Fruit fly (Drosophila melanogaster): ENCODE measurements around the gene Mulk.

The Mulk gene

dm6 chr2L:10226213-10226723 lies 43.6 kb upstream of the Mulk start (continued):
- TF ChIP-seq sc (optimal IDR thresholded peaks at IDR 0.05) = no peak
- no peak for TF ChIP-seq sc (GFP tag; optimal IDR thresholded peaks at IDR 0.05)
- peak; percentile 72 for TF ChIP-seq cg (GFP tag; optimal IDR thresholded peaks at IDR 0.05)
- no peak for TF ChIP-seq Doc2 (GFP tag; IDR thresholded peaks at IDR 0.05)
- TF ChIP-seq CG17359 (tag; optimal IDR thresholded peaks at IDR 0.05) = no peak
- no peak for TF ChIP-seq knrl (GFP tag; IDR thresholded peaks at IDR 0.05; ENCODE audit: partially characterized antibody)
- no peak for TF ChIP-seq CG10959 (GFP tag; IDR thresholded peaks at IDR 0.05)
- no peak for TF ChIP-seq CrebB (tag; optimal IDR thresholded peaks at IDR 0.05)
- TF ChIP-seq Hand (GFP tag; optimal IDR thresholded peaks at IDR 0.05) = no peak
- peak; percentile 14 for TF ChIP-seq sens (GFP tag)
- TF ChIP-seq CG7271 (tag; optimal IDR thresholded peaks at IDR 0.05) = no peak
- peak; percentile 42 for TF ChIP-seq nerfin-1 (tag; optimal IDR thresholded peaks at IDR 0.05)
- no peak for TF ChIP-seq CG4854 (GFP tag; optimal IDR thresholded peaks at IDR 0.05)
- TF ChIP-seq unc-4 (GFP tag; IDR thresholded peaks at IDR 0.05; ENCODE audit: partially characterized antibody) = no peak
- TF ChIP-seq grn (GFP tag; optimal IDR thresholded peaks at IDR 0.05) = no peak
- TF ChIP-seq CG32767 (GFP tag; IDR thresholded peaks at IDR 0.05) = 0 out of 2 replicates have a peak, but pooled peaks have one; percentile 25
- peak in 1 of 2 experiments; percentile 81 for TF ChIP-seq eve (GFP tag; optimal IDR thresholded peaks at IDR 0.05)
- peak; percentile 10 for TF ChIP-seq CG34376 (GFP tag; optimal IDR thresholded peaks at IDR 0.05)
- no peak for TF ChIP-seq CG12104 (GFP tag; optimal IDR thresholded peaks at IDR 0.05)

DNA sequence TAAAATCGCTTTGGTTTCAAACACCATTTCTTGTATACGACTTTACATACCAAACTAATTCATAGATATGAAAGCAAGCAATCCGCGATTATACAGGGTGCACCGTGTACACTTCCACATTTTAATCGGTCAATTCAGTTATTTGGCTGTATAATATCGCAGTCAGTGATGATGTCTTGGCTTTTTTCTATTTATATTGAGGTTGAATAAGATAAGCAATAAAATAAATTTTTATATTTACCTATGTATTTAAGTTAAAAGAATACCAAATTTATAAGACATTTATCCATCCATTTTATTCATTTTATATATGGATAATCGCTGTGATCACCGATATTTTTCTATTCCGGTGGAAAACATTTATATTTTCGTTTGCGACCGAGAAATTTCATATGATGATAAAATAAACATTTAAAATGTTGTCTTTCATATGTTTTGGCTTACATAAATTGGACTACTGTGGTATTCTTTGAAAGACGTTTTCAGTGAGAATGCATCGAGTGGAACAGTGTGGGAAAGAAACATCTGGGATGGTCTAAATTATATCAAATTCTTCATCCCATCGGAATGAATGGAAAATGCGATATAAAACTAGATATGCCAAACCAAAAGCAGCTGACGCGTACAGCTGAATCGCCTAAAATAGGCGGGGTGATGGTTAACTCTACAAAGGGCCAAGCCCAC lies 43.0 kb upstream of the Mulk start, which contains the start of gene CG5708:
Gene CG5708, minus strand, starts transcription at position 85 of the 684 bp plus-strand sequence.
- TF ChIP-seq Max (GFP tag; optimal IDR thresholded peaks at IDR 0.05) = no peak
- peak; percentile 36 for TF ChIP-seq Lhr (GFP tag; optimal IDR thresholded peaks at IDR 0.05)
- no peak for TF ChIP-seq CG10431 (GFP tag; optimal IDR thresholded peaks at IDR 0.05)
- no peak for TF ChIP-seq CG1792 (GFP tag; optimal IDR thresholded peaks at IDR 0.05)
- TF ChIP-seq Sry-β (GFP tag; optimal IDR thresholded peaks at IDR 0.05) = peak; percentile 92
- no peak for TF ChIP-seq Atf3 (GFP tag; optimal IDR thresholded peaks at IDR 0.05)
- peak; percentile 25 for TF ChIP-seq CG8924 (tag; optimal IDR thresholded peaks at IDR 0.05)
- TF ChIP-seq Fer2 (tag; optimal IDR thresholded peaks at IDR 0.05) = no peak
- peak; percentile 35 for TF ChIP-seq sens (GFP tag)
- peak; percentile 47; the same call in 1 of the 2 replicates for TF ChIP-seq unc-4 (GFP tag; IDR thresholded peaks at IDR 0.05; ENCODE audit: partially characterized antibody)
- TF ChIP-seq CkIIα-i1 (GFP tag; IDR thresholded peaks at IDR 0.05) = no peak
- no peak for TF ChIP-seq p53 (GFP tag; optimal IDR thresholded peaks at IDR 0.05)
- no peak for TF ChIP-seq CG1233 (GFP tag; optimal IDR thresholded peaks at IDR 0.05)
- no peak for TF ChIP-seq dmrt11E (tag; optimal IDR thresholded peaks at IDR 0.05)
- TF ChIP-seq CG30403 (GFP tag; optimal IDR thresholded peaks at IDR 0.05) = no peak
- no peak for TF ChIP-seq CG14965 (GFP tag; optimal IDR thresholded peaks at IDR 0.05; ENCODE audit: borderline replicate concordance)
- TF ChIP-seq CG3995 (GFP tag; optimal IDR thresholded peaks at IDR 0.05) = peak; percentile 52
- TF ChIP-seq CG1603 (tag; optimal IDR thresholded peaks at IDR 0.05) = peak; percentile 86
- no peak for TF ChIP-seq yki (optimal IDR thresholded peaks at IDR 0.05)
- TF ChIP-seq gcm2 (GFP tag; optimal IDR thresholded peaks at IDR 0.05) = no peak
- no peak for TF ChIP-seq CG9797 (GFP tag; optimal IDR thresholded peaks at IDR 0.05)
- TF ChIP-seq Dll (GFP tag; IDR thresholded peaks at IDR 0.05; ENCODE audit: partially characterized antibody) = peak; percentile 40; the same call in 1 of the 4 replicates
- TF ChIP-seq pb (GFP tag; optimal IDR thresholded peaks at IDR 0.05) = no peak
- TF ChIP-seq CG10654 (GFP tag; optimal IDR thresholded peaks at IDR 0.05) = no peak
- no peak for TF ChIP-seq CG11504 (tag; optimal IDR thresholded peaks at IDR 0.05)
- peak; percentile 24 for TF ChIP-seq grau (tag; optimal IDR thresholded peaks at IDR 0.05)
- no peak for TF ChIP-seq al (GFP tag; IDR thresholded peaks at IDR 0.05)
- peak; percentile 48 for TF ChIP-seq phol (tag; optimal IDR thresholded peaks at IDR 0.05)
- TF ChIP-seq Nf-YC (tag; optimal IDR thresholded peaks at IDR 0.05) = peak; percentile 47
- TF ChIP-seq amos (GFP tag; IDR thresholded peaks at IDR 0.05; ENCODE audit: partially characterized antibody) = peak; percentile 68; the same call in 1 of the 2 replicates
- peak; percentile 66 for TF ChIP-seq nmo (GFP tag; optimal IDR thresholded peaks at IDR 0.05)
- no peak for TF ChIP-seq CG9609 (GFP tag; optimal IDR thresholded peaks at IDR 0.05)

Measured in whole organism, embryonic.